Fruit fly (Drosophila melanogaster): ENCODE results near the gene CG14332.

Gene CG14332

dm6 chr3R:17406411-17406810 lies 15.6 kb downstream of the CG14332 start, which contains the start of the genes CG42824 and CG42798:
CG42824 (minus strand) TSS chr3R:17406511.
CG42798 (plus strand) TSS chr3R:17406678.
- TF ChIP-seq brk (GFP tag; optimal IDR thresholded peaks at IDR 0.05): no peak
- TF ChIP-seq Vsx2 (GFP tag; optimal IDR thresholded peaks at IDR 0.05; ENCODE audit: partially characterized antibody): no peak
- no peak for TF ChIP-seq CrebA (GFP tag; optimal IDR thresholded peaks at IDR 0.05; ENCODE audit: borderline replicate concordance)
- TF ChIP-seq CG32264 (GFP tag; optimal IDR thresholded peaks at IDR 0.05): no peak
- no peak for TF ChIP-seq Hnf4 (GFP tag; optimal IDR thresholded peaks at IDR 0.05)

dm6 chr3R:17405009-17405408 lies 17.0 kb downstream of the CG14332 start, which contains the start of gene CG42823:
CG42823 (minus strand) TSS chr3R:17405109.
- no peak for TF ChIP-seq pan (optimal IDR thresholded peaks at IDR 0.05)
- no peak for TF ChIP-seq Dif (GFP tag; optimal IDR thresholded peaks at IDR 0.05; ENCODE audit: partially characterized antibody)
- TF ChIP-seq CrebA (GFP tag; optimal IDR thresholded peaks at IDR 0.05; ENCODE audit: borderline replicate concordance): no peak
- no peak for TF ChIP-seq CG9705 (GFP tag; optimal IDR thresholded peaks at IDR 0.05)
- no peak for TF ChIP-seq tai (GFP tag; optimal IDR thresholded peaks at IDR 0.05)
- no peak for TF ChIP-seq h (GFP tag; optimal IDR thresholded peaks at IDR 0.05)

- TF ChIP-seq h (GFP tag; optimal IDR thresholded peaks at IDR 0.05) (peak; percentile 16), rgr (GFP tag; optimal IDR thresholded peaks at IDR 0.05) (peak; percentile 72), sv (GFP tag; optimal IDR thresholded peaks at IDR 0.05) (no peak), pan (optimal IDR thresholded peaks at IDR 0.05) (no peak), Hnf4 (GFP tag; optimal IDR thresholded peaks at IDR 0.05) (peak; percentile 78), foxo (GFP tag; optimal IDR thresholded peaks at IDR 0.05) (peak in 1 of 2 experiments; percentile 5), Jra (GFP tag; optimal IDR thresholded peaks at IDR 0.05) (peak; percentile 36), GATAd (GFP tag; optimal IDR thresholded peaks at IDR 0.05) (no peak), Vsx2 (GFP tag; optimal IDR thresholded peaks at IDR 0.05; ENCODE audit: partially characterized antibody) (no peak), Hr83 (GFP tag; optimal IDR thresholded peaks at IDR 0.05; ENCODE audit: poor library complexity, severe bottlenecking) (peak; percentile 77), tai (GFP tag; optimal IDR thresholded peaks at IDR 0.05) (peak; percentile 59), brk (GFP tag; optimal IDR thresholded peaks at IDR 0.05) (peak; percentile 40), br (GFP tag; optimal IDR thresholded peaks at IDR 0.05) (peak; percentile 55), Dif (GFP tag; optimal IDR thresholded peaks at IDR 0.05; ENCODE audit: partially characterized antibody) (no peak), dsf (GFP tag; optimal IDR thresholded peaks at IDR 0.05; ENCODE audit: borderline replicate concordance) (no peak), ey (GFP tag; optimal IDR thresholded peaks at IDR 0.05) (no peak), fru (GFP tag; optimal IDR thresholded peaks at IDR 0.05) (peak; percentile 2), Dfd (GFP tag; optimal IDR thresholded peaks at IDR 0.05) (no peak), sage (GFP tag; optimal IDR thresholded peaks at IDR 0.05) (no peak), Hr78 (GFP tag; optimal IDR thresholded peaks at IDR 0.05) (no peak), Sp1 (GFP tag; optimal IDR thresholded peaks at IDR 0.05) (no peak), Myc (optimal IDR thresholded peaks at IDR 0.05) (no peak), jim (GFP tag; optimal IDR thresholded peaks at IDR 0.05) (no peak), HLH106 (tag; optimal IDR thresholded peaks at IDR 0.05) (peak; percentile 12), CG9705 (GFP tag; optimal IDR thresholded peaks at IDR 0.05) (no peak), OdsH (GFP tag; optimal IDR thresholded peaks at IDR 0.05) (peak; percentile 60), Mio (GFP tag; optimal IDR thresholded peaks at IDR 0.05) (no peak), Rel (GFP tag; optimal IDR thresholded peaks at IDR 0.05) (no peak), Rel (tag; optimal IDR thresholded peaks at IDR 0.05) (no peak), N (GFP tag; optimal IDR thresholded peaks at IDR 0.05) (no peak), lola (GFP tag; optimal IDR thresholded peaks at IDR 0.05) (no peak)
Measured at dm6 chr3R:17404155-17404554, 17.8 kb downstream of the CG14332 start.

dm6 chr3R:17403618-17404017 lies 18.4 kb downstream of the CG14332 start, which contains the start of gene CG34280:
CG34280 (minus strand) TSS chr3R:17403718.
- TF ChIP-seq br (GFP tag; optimal IDR thresholded peaks at IDR 0.05): no peak
- no peak for TF ChIP-seq CG32264 (GFP tag; optimal IDR thresholded peaks at IDR 0.05)
- no peak for TF ChIP-seq GATAd (GFP tag; optimal IDR thresholded peaks at IDR 0.05)
- peak; percentile 45 for TF ChIP-seq Vsx2 (GFP tag; optimal IDR thresholded peaks at IDR 0.05; ENCODE audit: partially characterized antibody)

dm6 chr3R:17403188-17403587 lies 18.8 kb downstream of the CG14332 start, which contains the start of gene CG34279:
CG34279 (minus strand) TSS chr3R:17403288.
- TF ChIP-seq CrebA (GFP tag; optimal IDR thresholded peaks at IDR 0.05; ENCODE audit: borderline replicate concordance) (no peak), brk (GFP tag; optimal IDR thresholded peaks at IDR 0.05) (no peak), Abd-B (GFP tag; optimal IDR thresholded peaks at IDR 0.05) (no peak), h (GFP tag; optimal IDR thresholded peaks at IDR 0.05) (peak; percentile 34), Myc (optimal IDR thresholded peaks at IDR 0.05) (no peak), rgr (GFP tag; optimal IDR thresholded peaks at IDR 0.05) (peak; percentile 21), Hnf4 (GFP tag; optimal IDR thresholded peaks at IDR 0.05) (peak; percentile 11)

All from whole organism, wandering third instar larva.